Worm (Caenorhabditis elegans) whole organism, midembryonic: Measurements from ENCODE around the gene C14A4.13.

ENCODE experiments used
- T22C8.4 ChIP-seq: fragments of 200-800 bp; sonication (Bioruptor generic); IDR thresholded peaks from 2 replicates; pipeline ENCODE4 v1.3.6; 2022; ENCODE audit warnings: missing genetic modification characterization, missing compliant biosample characterization
- cog-1 ChIP-seq: sonication (generic microtip); optimal IDR thresholded peaks from 2 replicates; lab custom pipeline; 2016; ENCODE audit warnings: missing genetic modification characterization, missing compliant biosample characterization
- flt-1 ChIP-seq: fragments of 200-800 bp; sonication (Bioruptor generic); IDR thresholded peaks from 2 replicates; pipeline ENCODE4 v1.3.6; 2022; ENCODE audit warnings: missing genetic modification characterization, missing compliant biosample characterization
- klf-2 ChIP-seq: fragments of 200-800 bp; sonication (Bioruptor generic); conservative IDR thresholded peaks from 2 replicates; pipeline ENCODE4 v1.3.6; 2022; ENCODE audit warnings: missing genetic modification reagents, missing genetic modification characterization, missing compliant biosample characterization
- med-1 ChIP-seq: sonication (generic microtip); optimal IDR thresholded peaks from 2 replicates; lab custom pipeline; 2017; ENCODE audit warnings: missing genetic modification characterization, mild to moderate bottlenecking, missing compliant biosample characterization, antibody characterized with exemption, missing genetic modification reagents; ENCODE audit not compliant: insufficient read depth
- ref-1 ChIP-seq: fragments of 200-800 bp; sonication (Bioruptor generic); conservative IDR thresholded peaks from 2 replicates; pipeline ENCODE4 v1.3.6; 2022; ENCODE audit warnings: missing genetic modification reagents, missing genetic modification characterization, missing compliant biosample characterization
- tab-1 ChIP-seq: fragments of 200-800 bp; sonication (Bioruptor generic); IDR thresholded peaks from 2 replicates; pipeline ENCODE4 v1.3.6; 2022; ENCODE audit warnings: missing genetic modification characterization, missing compliant biosample characterization
- ztf-23 ChIP-seq: fragments of 200-800 bp; sonication (Bioruptor generic); IDR thresholded peaks from 2 replicates; pipeline ENCODE4 v1.3.6; 2022; ENCODE audit warnings: missing genetic modification reagents, missing genetic modification characterization, missing compliant biosample characterization
- ztf-29 ChIP-seq: fragments of 200-800 bp; sonication (Bioruptor generic); IDR thresholded peaks from 2 replicates; pipeline ENCODE4 v1.3.6; 2022; ENCODE audit warnings: missing genetic modification reagents, missing genetic modification characterization, missing compliant biosample characterization

Gene C14A4.13

DNA sequence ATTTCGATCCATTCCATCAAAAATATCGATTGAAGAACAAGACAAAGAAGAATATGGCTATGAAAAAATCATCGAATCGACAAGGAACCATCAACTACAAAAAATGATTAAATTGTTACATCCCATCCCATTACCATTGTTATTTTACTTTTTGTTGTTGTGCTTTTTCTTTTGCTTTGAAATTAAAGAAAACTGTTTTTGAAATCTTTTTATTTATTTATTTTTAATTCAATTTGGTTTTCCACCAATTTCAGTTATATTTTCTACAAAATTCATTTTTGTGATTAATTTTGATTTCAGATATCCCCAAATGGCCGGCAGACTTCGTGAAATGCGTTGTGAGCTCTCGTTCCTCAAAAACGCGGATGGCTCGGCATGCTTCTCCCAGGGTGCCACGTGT is 25.8 kb upstream of the C14A4.13 start, which contains the start of gene crn-5:
crn-5 (plus strand) TSS at position 301 of the 400 bp plus-strand sequence.
- TF ChIP-seq klf-2 (GFP tag; lab: Robert Waterston, UW) (no peak), ref-1 (GFP tag; lab: Robert Waterston, UW) (no peak), ztf-29 (GFP tag; lab: Robert Waterston, UW) (no peak), ztf-23 (no peak), tab-1 (GFP tag; lab: Robert Waterston, UW) (no peak), med-1 (GFP tag; lab: Kevin White, UChicago) (no peak), flt-1 (no peak), T22C8.4 (GFP tag; lab: Robert Waterston, UW) (no peak)

DNA sequence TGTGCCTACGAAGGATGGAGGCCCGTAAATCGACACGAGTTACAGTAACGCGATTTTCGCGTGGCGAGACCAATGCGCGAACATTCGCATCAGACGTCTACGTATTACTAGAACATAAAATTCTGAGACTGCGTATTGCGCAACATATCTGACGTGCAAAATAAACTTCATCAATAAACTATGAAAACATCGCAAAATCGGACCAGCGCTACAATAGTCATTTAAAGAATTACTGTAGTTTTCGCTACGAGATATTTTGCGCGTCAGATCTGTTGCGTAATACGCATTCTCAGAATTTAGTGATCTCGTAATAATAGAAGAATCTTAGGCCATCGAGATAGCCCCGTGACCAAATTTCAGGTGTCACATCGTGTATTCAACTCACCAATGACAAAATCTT is 23.9 kb upstream of the C14A4.13 start:
- TF ChIP-seq klf-2 (GFP tag; lab: Robert Waterston, UW) (no peak), flt-1 (no peak), med-1 (GFP tag; lab: Kevin White, UChicago) (no peak), cog-1 (tag; lab: Kevin White, UChicago) (no peak)

ce11 chrII:10594758-10595157 is 23.5 kb upstream of the C14A4.13 start, which contains the start of gene C14A4.6:
Gene C14A4.6, minus strand, starts transcription at chrII:10594776.
- no peak for TF ChIP-seq cog-1 (tag; lab: Kevin White, UChicago)
- no peak for TF ChIP-seq flt-1
- no peak for TF ChIP-seq ztf-23
- TF ChIP-seq T22C8.4 (GFP tag; lab: Robert Waterston, UW), result no peak
- no peak for TF ChIP-seq ref-1 (GFP tag; lab: Robert Waterston, UW)
- TF ChIP-seq med-1 (GFP tag; lab: Kevin White, UChicago), result no peak
- TF ChIP-seq tab-1 (GFP tag; lab: Robert Waterston, UW), result no peak
- TF ChIP-seq klf-2 (GFP tag; lab: Robert Waterston, UW), result no peak
- no peak for TF ChIP-seq ztf-29 (GFP tag; lab: Robert Waterston, UW)

ce11 chrII:10596462-10596861 is 21.8 kb upstream of the C14A4.13 start, which contains the start of gene C14A4.7:
Gene C14A4.7, minus strand, starts transcription at chrII:10596562.
- TF ChIP-seq med-1 (GFP tag; lab: Kevin White, UChicago), result no peak
- no peak for TF ChIP-seq T22C8.4 (GFP tag; lab: Robert Waterston, UW)
- TF ChIP-seq ref-1 (GFP tag; lab: Robert Waterston, UW), result no peak
- TF ChIP-seq ztf-23, result no peak
- no peak for TF ChIP-seq klf-2 (GFP tag; lab: Robert Waterston, UW)
- TF ChIP-seq cog-1 (tag; lab: Kevin White, UChicago), result no peak
- no peak for TF ChIP-seq flt-1
- TF ChIP-seq ztf-29 (GFP tag; lab: Robert Waterston, UW), result no peak
- TF ChIP-seq tab-1 (GFP tag; lab: Robert Waterston, UW), result no peak

DNA sequence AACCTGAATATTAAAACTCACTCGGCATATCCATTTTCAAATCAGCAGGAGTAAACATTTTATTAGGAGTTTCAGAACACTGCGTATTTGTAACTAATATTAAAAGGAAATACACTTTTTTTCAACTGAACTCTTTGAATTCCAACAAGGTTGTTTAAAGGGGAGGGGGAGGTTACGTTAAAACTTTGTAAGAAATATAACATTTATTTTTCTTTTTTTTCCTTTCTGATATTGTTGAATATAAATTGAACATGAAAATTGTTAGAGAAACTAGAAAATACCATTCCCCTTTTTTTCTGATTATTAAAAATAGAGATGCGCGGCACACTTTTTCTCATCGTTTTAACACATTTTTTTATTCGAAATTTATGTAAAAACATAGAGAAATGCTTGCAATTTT is 20.2 kb upstream of the C14A4.13 start, which contains the start of gene C14A4.8:
C14A4.8 (minus strand) TSS at position 101 of the 400 bp plus-strand sequence.
- TF ChIP-seq T22C8.4 (GFP tag; lab: Robert Waterston, UW) (no peak), tab-1 (GFP tag; lab: Robert Waterston, UW) (no peak), cog-1 (tag; lab: Kevin White, UChicago) (no peak), ref-1 (GFP tag; lab: Robert Waterston, UW) (no peak), med-1 (GFP tag; lab: Kevin White, UChicago) (no peak), ztf-29 (GFP tag; lab: Robert Waterston, UW) (no peak), ztf-23 (no peak), klf-2 (GFP tag; lab: Robert Waterston, UW) (no peak), flt-1 (no peak)

DNA sequence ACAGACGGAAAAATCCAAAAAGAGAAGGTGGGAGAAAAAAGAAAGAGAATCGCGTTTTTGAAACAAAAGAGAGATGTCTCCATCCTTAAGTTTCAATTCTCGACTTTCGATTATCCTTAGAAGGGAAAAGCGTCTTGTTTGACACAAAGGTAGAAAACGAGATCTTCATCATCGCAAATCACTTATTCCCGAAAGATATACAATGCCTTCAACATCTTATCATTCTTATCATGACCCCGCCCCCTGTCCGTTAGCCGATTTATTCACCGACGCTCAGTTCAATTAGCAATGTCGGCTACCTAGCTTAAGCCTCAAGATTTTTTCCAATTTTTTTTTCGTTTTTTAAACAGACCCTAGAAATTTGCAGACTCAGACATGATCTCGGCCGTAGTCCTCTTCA is 19.3 kb upstream of the C14A4.13 start, which contains the start of gene C14A4.9:
C14A4.9 (plus strand) TSS at position 368 of the 400 bp plus-strand sequence.
- TF ChIP-seq cog-1 (tag; lab: Kevin White, UChicago) (no peak), ztf-29 (GFP tag; lab: Robert Waterston, UW) (no peak)

DNA sequence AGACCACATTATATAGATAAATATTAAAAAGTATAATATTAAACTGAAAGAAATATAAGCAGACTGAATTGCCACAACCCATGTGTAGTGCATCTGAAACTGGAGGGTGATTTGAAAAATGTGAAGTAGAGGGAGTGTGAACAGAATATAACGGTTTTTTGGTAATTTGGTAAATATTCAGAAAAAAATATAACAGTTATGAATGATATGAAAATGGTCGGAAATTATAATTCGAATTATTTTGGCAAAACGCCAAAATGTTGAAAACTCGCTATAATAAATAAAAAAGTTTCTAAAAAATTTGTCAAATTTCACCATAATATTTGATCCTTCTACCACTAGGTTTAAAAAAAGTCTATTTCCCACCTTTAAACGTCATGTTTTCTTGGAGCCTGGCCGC is 16.1 kb upstream of the C14A4.13 start, which contains the start of gene srv-2:
srv-2 (minus strand) TSS at position 101 of the 400 bp plus-strand sequence.
- TF ChIP-seq ztf-23 (no peak), ref-1 (GFP tag; lab: Robert Waterston, UW) (no peak)

ce11 chrII:10603560-10603959 is 14.7 kb upstream of the C14A4.13 start:
- TF ChIP-seq cog-1 (tag; lab: Kevin White, UChicago), result no peak
- no peak for TF ChIP-seq med-1 (GFP tag; lab: Kevin White, UChicago)
- TF ChIP-seq T22C8.4 (GFP tag; lab: Robert Waterston, UW), result no peak
- TF ChIP-seq ref-1 (GFP tag; lab: Robert Waterston, UW), result no peak
- TF ChIP-seq ztf-29 (GFP tag; lab: Robert Waterston, UW), result no peak
- TF ChIP-seq flt-1, result no peak
- no peak for TF ChIP-seq klf-2 (GFP tag; lab: Robert Waterston, UW)
- TF ChIP-seq tab-1 (GFP tag; lab: Robert Waterston, UW), result no peak
- TF ChIP-seq ztf-23, result no peak

- no peak for TF ChIP-seq klf-2 (GFP tag; lab: Robert Waterston, UW)
- no peak for TF ChIP-seq cog-1 (tag; lab: Kevin White, UChicago)
- TF ChIP-seq tab-1 (GFP tag; lab: Robert Waterston, UW), result no peak
- no peak for TF ChIP-seq ztf-29 (GFP tag; lab: Robert Waterston, UW)
- no peak for TF ChIP-seq med-1 (GFP tag; lab: Kevin White, UChicago)
- no peak for TF ChIP-seq flt-1
- TF ChIP-seq ztf-23, result no peak
- TF ChIP-seq ref-1 (GFP tag; lab: Robert Waterston, UW), result no peak
- no peak for TF ChIP-seq T22C8.4 (GFP tag; lab: Robert Waterston, UW)
Observed at ce11 chrII:10605512-10605911, 12.7 kb upstream of the C14A4.13 start, which contains the start of gene taf-13. Gene taf-13, minus strand, starts transcription at chrII:10605612.
